Worm (Caenorhabditis elegans): ENCODE measurements around the gene pfd-5.

DNA sequence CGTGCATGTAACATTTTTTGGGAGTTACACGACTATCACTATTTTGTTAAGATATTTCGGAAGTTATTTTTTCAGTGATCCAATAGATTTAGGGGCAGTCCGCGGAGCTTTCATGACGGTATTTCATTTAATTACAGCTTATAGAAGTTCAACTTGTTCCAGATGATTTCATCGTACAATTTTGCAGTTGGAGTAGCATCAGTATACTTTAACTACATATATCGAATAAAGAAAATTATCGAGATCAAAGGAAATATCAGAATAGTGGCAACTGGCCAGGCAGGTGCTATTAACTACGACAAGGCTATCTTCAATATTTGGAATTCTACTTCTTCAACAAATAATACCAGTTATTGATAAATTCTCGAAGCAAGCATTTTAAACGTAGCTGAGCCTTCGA lies 20.2 kb downstream of the pfd-5 start:
- TF ChIP-seq lin-15B (tag; optimal IDR thresholded peaks at IDR 0.05) (no peak), nhr-76 (tag; optimal IDR thresholded peaks at IDR 0.05) (no peak), pha-4 (GFP tag; IDR thresholded peaks at IDR 0.05) (peak; percentile 16; the same call in 1 of the 2 replicates), pha-4 (tag; optimal IDR thresholded peaks at IDR 0.05) (no peak), unc-130 (GFP tag; optimal IDR thresholded peaks at IDR 0.05) (no peak)
